Worm (Caenorhabditis elegans) whole organism, midembryonic: Measurements from ENCODE around the gene F32E10.8.

Source experiments
- T22C8.4 ChIP-seq: fragments of 200-800 bp; sonication (Bioruptor generic); IDR thresholded peaks from 2 replicates; pipeline ENCODE4 v1.3.6; 2022; ENCODE audit warnings: missing genetic modification characterization, missing compliant biosample characterization
- cog-1 ChIP-seq: sonication (generic microtip); optimal IDR thresholded peaks from 2 replicates; lab custom pipeline; 2016; ENCODE audit warnings: missing genetic modification characterization, missing compliant biosample characterization
- flt-1 ChIP-seq: fragments of 200-800 bp; sonication (Bioruptor generic); IDR thresholded peaks from 2 replicates; pipeline ENCODE4 v1.3.6; 2022; ENCODE audit warnings: missing genetic modification characterization, missing compliant biosample characterization
- klf-2 ChIP-seq: fragments of 200-800 bp; sonication (Bioruptor generic); conservative IDR thresholded peaks from 2 replicates; pipeline ENCODE4 v1.3.6; 2022; ENCODE audit warnings: missing genetic modification reagents, missing genetic modification characterization, missing compliant biosample characterization
- med-1 ChIP-seq: sonication (generic microtip); optimal IDR thresholded peaks from 2 replicates; lab custom pipeline; 2017; ENCODE audit warnings: missing genetic modification characterization, mild to moderate bottlenecking, missing compliant biosample characterization, antibody characterized with exemption, missing genetic modification reagents; ENCODE audit not compliant: insufficient read depth
- ref-1 ChIP-seq: fragments of 200-800 bp; sonication (Bioruptor generic); conservative IDR thresholded peaks from 2 replicates; pipeline ENCODE4 v1.3.6; 2022; ENCODE audit warnings: missing genetic modification reagents, missing genetic modification characterization, missing compliant biosample characterization
- tab-1 ChIP-seq: fragments of 200-800 bp; sonication (Bioruptor generic); IDR thresholded peaks from 2 replicates; pipeline ENCODE4 v1.3.6; 2022; ENCODE audit warnings: missing genetic modification characterization, missing compliant biosample characterization
- ztf-23 ChIP-seq: fragments of 200-800 bp; sonication (Bioruptor generic); IDR thresholded peaks from 2 replicates; pipeline ENCODE4 v1.3.6; 2022; ENCODE audit warnings: missing genetic modification reagents, missing genetic modification characterization, missing compliant biosample characterization
- ztf-29 ChIP-seq: fragments of 200-800 bp; sonication (Bioruptor generic); IDR thresholded peaks from 2 replicates; pipeline ENCODE4 v1.3.6; 2022; ENCODE audit warnings: missing genetic modification reagents, missing genetic modification characterization, missing compliant biosample characterization

F32E10.8 gene

DNA sequence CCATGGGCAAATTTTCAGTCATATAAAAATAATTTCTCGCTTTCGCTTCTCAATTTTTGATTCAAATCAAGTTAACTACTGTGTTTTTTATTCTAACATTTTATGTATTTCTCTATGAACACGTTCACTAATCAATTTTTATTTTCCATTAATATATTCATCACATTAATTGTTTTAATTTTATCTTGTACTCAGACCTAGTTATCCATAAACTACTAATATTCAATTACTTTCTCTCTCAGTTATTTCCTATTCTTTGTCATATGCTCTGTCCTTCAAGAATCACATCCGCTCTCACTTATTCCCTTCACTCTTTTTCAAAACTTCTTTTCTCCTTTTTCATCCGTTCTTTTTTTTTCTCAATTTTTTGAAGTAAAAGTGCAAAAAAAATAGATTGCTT lies 19.6 kb downstream of the F32E10.8 start:
- no peak for TF ChIP-seq ztf-29 (GFP tag; lab: Robert Waterston, UW)
- no peak for TF ChIP-seq cog-1 (tag; lab: Kevin White, UChicago)
- TF ChIP-seq med-1 (GFP tag; lab: Kevin White, UChicago) = no peak
- no peak for TF ChIP-seq ref-1 (GFP tag; lab: Robert Waterston, UW)
- no peak for TF ChIP-seq tab-1
- TF ChIP-seq klf-2 (GFP tag; lab: Robert Waterston, UW) = no peak
- no peak for TF ChIP-seq ztf-23 (GFP tag; lab: Robert Waterston, UW)
- no peak for TF ChIP-seq flt-1 (GFP tag; lab: Robert Waterston, UW)
- no peak for TF ChIP-seq T22C8.4

DNA sequence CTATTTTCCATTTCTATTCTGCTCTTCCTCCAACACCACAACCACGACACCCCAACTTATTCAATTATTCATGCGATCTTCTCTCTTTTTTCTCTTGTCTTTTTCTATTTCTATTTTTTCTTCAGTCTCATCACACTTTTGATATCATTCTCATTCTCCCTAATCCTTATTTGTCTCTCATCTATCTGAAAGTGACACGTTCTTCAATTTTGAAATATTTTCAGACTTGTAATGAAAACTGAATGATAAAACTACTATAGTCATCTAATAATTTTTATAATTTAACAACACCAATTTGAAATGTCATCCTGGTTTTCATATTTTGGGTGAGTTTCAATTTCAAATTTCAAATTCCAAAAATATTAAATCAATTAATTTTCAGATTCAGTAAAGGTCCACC lies 21.2 kb downstream of the F32E10.8 start, which contains the start of gene cla-1:
cla-1 (plus strand) TSS at position 301 of the 400 bp plus-strand sequence.
- TF ChIP-seq ztf-23 (GFP tag; lab: Robert Waterston, UW) (no peak), cog-1 (tag; lab: Kevin White, UChicago) (no peak), flt-1 (GFP tag; lab: Robert Waterston, UW) (no peak), klf-2 (GFP tag; lab: Robert Waterston, UW) (no peak), med-1 (GFP tag; lab: Kevin White, UChicago) (no peak), tab-1 (no peak), ztf-29 (GFP tag; lab: Robert Waterston, UW) (no peak), T22C8.4 (no peak), ref-1 (GFP tag; lab: Robert Waterston, UW) (no peak)

DNA sequence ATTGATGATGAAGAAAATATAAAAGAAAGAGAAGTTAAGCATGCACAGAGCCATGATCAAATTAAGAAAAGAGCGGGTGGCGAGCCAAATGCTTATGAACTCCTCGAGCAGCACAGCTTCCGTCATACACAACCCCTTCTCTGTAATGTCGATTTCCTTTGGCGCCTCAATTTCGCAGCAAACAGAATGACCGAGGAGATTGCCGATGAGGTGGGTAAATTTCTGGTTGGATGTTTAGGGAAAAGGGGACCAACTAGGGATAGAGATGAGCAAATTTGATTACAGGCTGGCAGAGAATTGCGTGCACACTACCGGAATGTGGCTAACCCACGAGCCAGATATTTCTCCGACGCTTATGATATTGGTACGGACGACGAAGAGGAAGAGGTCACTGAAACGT lies 38.0 kb downstream of the F32E10.8 start:
- TF ChIP-seq flt-1 (GFP tag; lab: Robert Waterston, UW) (no peak), ztf-29 (GFP tag; lab: Robert Waterston, UW) (no peak), cog-1 (tag; lab: Kevin White, UChicago) (no peak), med-1 (GFP tag; lab: Kevin White, UChicago) (no peak), klf-2 (GFP tag; lab: Robert Waterston, UW) (no peak), ztf-23 (GFP tag; lab: Robert Waterston, UW) (no peak), T22C8.4 (no peak), tab-1 (no peak), ref-1 (GFP tag; lab: Robert Waterston, UW) (no peak)

DNA sequence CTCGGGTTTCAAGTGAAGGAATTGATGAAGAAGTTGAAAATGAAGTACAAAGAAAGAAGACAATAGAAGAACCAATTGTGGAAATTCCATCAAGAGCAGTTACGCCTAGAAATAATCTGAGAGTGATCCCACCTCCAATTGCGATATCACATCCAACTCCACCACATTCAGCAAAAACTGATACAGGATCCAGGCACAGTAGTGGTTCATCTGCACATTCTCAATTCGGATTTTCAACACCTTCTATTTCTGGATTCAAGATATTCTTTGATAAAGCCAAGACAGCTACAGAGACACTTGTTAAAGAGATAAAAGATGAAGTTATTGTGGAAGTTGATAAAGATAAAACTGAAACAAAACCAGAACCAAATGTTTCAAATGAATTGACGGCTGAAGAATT lies 40.7 kb downstream of the F32E10.8 start:
- TF ChIP-seq T22C8.4 = no peak
- TF ChIP-seq flt-1 (GFP tag; lab: Robert Waterston, UW) = no peak
- TF ChIP-seq cog-1 (tag; lab: Kevin White, UChicago) = no peak
- TF ChIP-seq ztf-29 (GFP tag; lab: Robert Waterston, UW) = no peak
- no peak for TF ChIP-seq tab-1
- TF ChIP-seq med-1 (GFP tag; lab: Kevin White, UChicago) = no peak
- TF ChIP-seq ztf-23 (GFP tag; lab: Robert Waterston, UW) = no peak
- no peak for TF ChIP-seq ref-1 (GFP tag; lab: Robert Waterston, UW)

DNA sequence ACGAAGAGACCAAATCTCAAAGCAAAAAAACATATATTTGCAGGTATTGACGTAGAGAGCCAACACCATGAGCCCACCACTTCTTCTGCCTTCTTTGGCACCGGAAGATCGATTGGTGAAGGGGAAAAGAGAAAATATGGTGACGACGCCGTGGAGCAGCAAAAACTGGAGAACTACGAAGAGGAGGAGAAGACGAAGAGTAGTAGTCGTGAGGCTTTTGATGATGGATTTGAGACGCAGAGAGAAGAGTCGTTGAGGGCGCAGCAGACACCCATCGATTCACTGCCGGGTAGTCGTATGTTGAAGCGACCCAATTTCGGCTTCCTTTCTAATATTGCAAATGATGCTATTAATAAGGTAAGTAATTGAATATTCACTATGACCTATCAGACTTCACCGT lies 44.0 kb downstream of the F32E10.8 start:
- TF ChIP-seq ztf-23 (GFP tag; lab: Robert Waterston, UW) (0 out of 2 replicates have a peak, but pooled peaks have one; percentile 23), tab-1 (no peak)

DNA sequence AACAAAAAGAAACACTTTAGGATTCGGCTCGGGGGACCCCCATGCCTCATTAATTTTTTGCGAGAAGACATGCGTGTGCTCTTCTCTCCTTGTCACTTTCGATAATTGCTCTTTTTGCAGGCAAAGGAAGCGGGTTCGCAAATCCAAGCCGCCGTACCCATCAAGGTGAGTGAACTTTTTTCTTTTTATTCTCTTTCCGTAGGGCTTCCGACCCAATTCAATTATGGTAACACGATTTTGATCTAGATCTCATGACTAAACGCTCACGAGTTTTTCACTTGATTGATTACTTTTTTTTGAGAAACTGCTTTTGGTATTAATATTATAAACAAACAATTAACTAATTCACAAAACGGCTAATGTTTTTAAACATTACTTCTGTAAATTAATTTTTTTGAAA lies 45.1 kb downstream of the F32E10.8 start:
- no peak for TF ChIP-seq ztf-29 (GFP tag; lab: Robert Waterston, UW)
- no peak for TF ChIP-seq cog-1 (tag; lab: Kevin White, UChicago)
- no peak for TF ChIP-seq T22C8.4
- TF ChIP-seq ref-1 (GFP tag; lab: Robert Waterston, UW) = no peak
- TF ChIP-seq med-1 (GFP tag; lab: Kevin White, UChicago) = no peak
- no peak for TF ChIP-seq tab-1
- TF ChIP-seq klf-2 (GFP tag; lab: Robert Waterston, UW) = no peak
- no peak for TF ChIP-seq ztf-23 (GFP tag; lab: Robert Waterston, UW)
- TF ChIP-seq flt-1 (GFP tag; lab: Robert Waterston, UW) = no peak
